Fruit fly (Drosophila melanogaster): ENCODE results near the gene CG10587.

CG10587 gene

DNA sequence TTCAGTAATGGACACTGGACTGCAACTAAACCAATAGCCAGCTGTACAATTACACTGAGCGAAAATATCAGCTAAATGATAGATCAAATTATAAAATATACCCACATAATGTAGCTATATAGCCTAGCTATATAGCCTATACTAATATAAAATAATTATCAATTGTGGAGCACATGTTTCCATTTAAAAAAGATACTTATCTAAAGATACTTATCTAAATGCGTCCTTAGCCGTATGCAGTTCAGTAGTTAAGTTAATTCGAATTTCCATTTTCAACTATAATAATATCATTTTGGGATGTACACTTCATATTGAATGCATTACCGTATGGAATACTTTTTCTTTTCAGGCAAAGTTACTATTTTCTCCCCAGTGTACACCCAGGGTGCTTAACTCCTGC is 43.4 kb downstream of the CG10587 start:
- TF ChIP-seq toe (GFP tag; optimal IDR thresholded peaks at IDR 0.05) (no peak), CG7101 (tag; optimal IDR thresholded peaks at IDR 0.05) (no peak), Hr96 (GFP tag; optimal IDR thresholded peaks at IDR 0.05) (no peak), CG11617 (GFP tag; optimal IDR thresholded peaks at IDR 0.05) (no peak), Mnt (GFP tag; optimal IDR thresholded peaks at IDR 0.05) (no peak), kay (GFP tag; ENCODE audit: borderline replicate concordance) (no peak)

- TF ChIP-seq bab1 (GFP tag; optimal IDR thresholded peaks at IDR 0.05) (no peak), CG14711 (tag; optimal IDR thresholded peaks at IDR 0.05) (no peak), CG11617 (GFP tag; optimal IDR thresholded peaks at IDR 0.05) (no peak), CG5204 (GFP tag; optimal IDR thresholded peaks at IDR 0.05) (no peak), cnc (optimal IDR thresholded peaks at IDR 0.05) (no peak)
Measured at dm6 chr3L:20917025-20917691, 45.2 kb downstream of the CG10587 start.

DNA sequence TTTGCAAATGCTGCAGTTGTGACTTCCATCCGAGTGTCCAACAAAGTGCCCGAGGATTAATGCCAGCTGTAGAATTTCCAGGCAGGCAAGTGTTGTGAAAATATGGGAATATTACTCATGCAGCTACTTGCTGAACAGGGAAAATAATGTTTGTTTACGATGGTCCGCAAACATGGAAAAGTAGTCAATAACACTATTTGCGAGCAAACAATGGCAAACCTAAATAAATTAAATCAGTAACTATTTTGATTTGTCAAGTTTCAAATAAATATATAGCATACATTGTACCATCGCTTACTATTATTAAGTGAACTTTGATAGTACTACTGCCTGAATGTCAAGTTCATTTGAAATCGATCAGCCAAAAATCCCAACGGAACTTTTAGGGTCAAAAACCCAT is 47.2 kb downstream of the CG10587 start:
- no peak for TF ChIP-seq toe (GFP tag; optimal IDR thresholded peaks at IDR 0.05)
- no peak for TF ChIP-seq tj (GFP tag; optimal IDR thresholded peaks at IDR 0.05)
- TF ChIP-seq cic (GFP tag; optimal IDR thresholded peaks at IDR 0.05), result no peak
- TF ChIP-seq CG14711 (tag; optimal IDR thresholded peaks at IDR 0.05), result no peak
- no peak for TF ChIP-seq Clk (GFP tag; optimal IDR thresholded peaks at IDR 0.05)
- TF ChIP-seq CG7045 (GFP tag; optimal IDR thresholded peaks at IDR 0.05), result no peak
- TF ChIP-seq bab1 (GFP tag; optimal IDR thresholded peaks at IDR 0.05), result no peak
- TF ChIP-seq Hr96 (GFP tag; optimal IDR thresholded peaks at IDR 0.05), result no peak

dm6 chr3L:20914375-20914774 is 48.0 kb downstream of the CG10587 start:
- no peak for TF ChIP-seq tj (GFP tag; optimal IDR thresholded peaks at IDR 0.05)
- no peak for TF ChIP-seq ovo (GFP tag; optimal IDR thresholded peaks at IDR 0.05)
- TF ChIP-seq kay (GFP tag; ENCODE audit: borderline replicate concordance), result no peak
- no peak for TF ChIP-seq cnc (optimal IDR thresholded peaks at IDR 0.05)
- no peak for TF ChIP-seq cic (GFP tag; optimal IDR thresholded peaks at IDR 0.05)
- TF ChIP-seq bab1 (GFP tag; optimal IDR thresholded peaks at IDR 0.05), result no peak
- no peak for TF ChIP-seq Crg-1 (GFP tag; optimal IDR thresholded peaks at IDR 0.05)
- no peak for TF ChIP-seq CG7045 (GFP tag; optimal IDR thresholded peaks at IDR 0.05)
- no peak for TF ChIP-seq CG33017 (tag; optimal IDR thresholded peaks at IDR 0.05)
- TF ChIP-seq CG1620 (GFP tag; optimal IDR thresholded peaks at IDR 0.05), result no peak
- TF ChIP-seq Hr96 (GFP tag; optimal IDR thresholded peaks at IDR 0.05), result no peak
- TF ChIP-seq CG5204 (GFP tag; optimal IDR thresholded peaks at IDR 0.05), result no peak
- no peak for TF ChIP-seq Mnt (GFP tag; optimal IDR thresholded peaks at IDR 0.05)
